Worm (Caenorhabditis elegans) whole organism, mixed stage, embryonic: ENCODE results near the gene ssna-1.

Experiments used
- ces-1 ChIP-seq: fragments of 150-350 bp; optimal IDR thresholded peaks from 2 replicates; lab custom pipeline; 2014; ENCODE audit warnings: missing biosample characterization, missing genetic modification reagents, missing genetic modification characterization
- cnd-1 ChIP-seq: fragments of 200-800 bp; sonication (Bioruptor generic); optimal IDR thresholded peaks from 2 replicates; lab custom pipeline; 2018; ENCODE audit warnings: mild to moderate bottlenecking, missing genetic modification characterization, missing compliant biosample characterization
- ham-2 ChIP-seq: fragments of 200-800 bp; sonication (Bioruptor generic); optimal IDR thresholded peaks from 2 replicates; lab custom pipeline; 2018; ENCODE audit warnings: mild to moderate bottlenecking, missing genetic modification characterization, missing compliant biosample characterization
- pha-4 ChIP-seq: fragments of 150-350 bp; optimal IDR thresholded peaks from 2 replicates; lab custom pipeline; 2018; ENCODE audit warnings: missing biosample characterization, missing genetic modification reagents, missing genetic modification characterization
- unc-62 ChIP-seq: fragments of 150-350 bp; optimal IDR thresholded peaks from 2 replicates; lab custom pipeline; 2014; ENCODE audit warnings: missing biosample characterization, missing genetic modification reagents, missing genetic modification characterization
- ztf-11 ChIP-seq: fragments of 150-350 bp; optimal IDR thresholded peaks from 2 replicates; lab custom pipeline; 2014; ENCODE audit warnings: missing biosample characterization, missing genetic modification characterization

- TF ChIP-seq cnd-1 (tag; lab: Kevin White, UChicago), result no peak
- no peak for TF ChIP-seq ham-2
- TF ChIP-seq ztf-11 (tag; lab: Kevin White, UChicago), result no peak
- TF ChIP-seq unc-62 (GFP tag; lab: Kevin White, UChicago), result peak; percentile 55
- peak; percentile 88 for TF ChIP-seq ces-1 (GFP tag; lab: Kevin White, UChicago)
- no peak for TF ChIP-seq pha-4
Observed at ce11 chrIV:366406-366805, 21.5 kb upstream of the ssna-1 start.
